Worm (Caenorhabditis elegans): ENCODE results near the gene sdz-37.

DNA sequence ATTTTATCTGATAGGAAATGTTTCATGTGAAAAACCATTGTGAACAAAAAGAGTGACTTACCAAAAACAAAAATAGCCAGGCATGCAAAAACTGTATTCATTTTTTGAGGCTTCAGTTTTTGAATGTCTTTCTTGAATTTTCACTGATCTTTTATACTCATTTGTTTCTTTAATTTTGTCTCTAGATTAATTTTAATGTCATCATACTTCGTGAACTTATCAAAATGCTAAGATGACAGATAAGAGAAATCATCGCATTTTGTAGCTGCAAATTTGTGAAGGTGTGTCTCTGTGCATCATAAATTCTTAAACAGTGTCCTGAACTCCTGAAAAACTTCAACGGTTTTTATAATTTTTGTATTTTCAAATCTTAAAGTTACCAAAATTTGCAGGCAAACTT lies 11.4 kb downstream of the sdz-37 start, which contains the start of gene clec-58:
- TF ChIP-seq cog-1 (tag; optimal IDR thresholded peaks at IDR 0.05) = no peak
- no peak for TF ChIP-seq ztf-23 (GFP tag; IDR thresholded peaks at IDR 0.05)

All from whole organism, midembryonic.